Worm (Caenorhabditis elegans): ENCODE measurements around the gene Y51H4A.936.
"Not testable (repeated sequence)": the region's sequence is repeated elsewhere in the genome, so short reads cannot be mapped to it uniquely, and the experiment has no call there.

Y51H4A.936 gene

DNA sequence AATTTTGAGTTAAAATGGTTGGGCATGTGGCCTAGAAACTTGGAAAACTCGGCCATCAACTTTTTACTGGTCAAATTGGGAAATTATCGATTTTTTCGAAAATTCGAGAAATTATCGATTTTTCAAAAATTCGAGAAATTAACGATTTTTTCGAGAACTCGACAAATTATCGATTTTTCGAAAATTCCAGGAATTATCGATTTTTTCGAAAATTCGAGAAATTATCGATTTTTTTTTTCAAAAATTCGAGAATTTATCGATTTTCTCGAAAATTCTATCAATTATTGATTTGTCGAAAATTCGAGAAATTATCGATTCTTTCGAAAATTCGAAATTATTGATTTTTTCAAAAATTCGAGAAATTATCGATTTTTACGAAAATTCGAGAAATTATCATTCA is 14.6 kb downstream of the Y51H4A.936 start:
- TF ChIP-seq elt-1 (tag; optimal IDR thresholded peaks at IDR 0.05) (no peak), aly-2 (tag; optimal IDR thresholded peaks at IDR 0.05) (no peak), gmeb-1 (tag; optimal IDR thresholded peaks at IDR 0.05) (no peak), peb-1 (tag; optimal IDR thresholded peaks at IDR 0.05) (no peak), dmd-4 (tag; optimal IDR thresholded peaks at IDR 0.05) (no peak), lsy-2 (tag; optimal IDR thresholded peaks at IDR 0.05) (no peak), lin-39 (tag; optimal IDR thresholded peaks at IDR 0.05) (no peak), nhr-129 (tag; optimal IDR thresholded peaks at IDR 0.05) (no peak), nhr-25 (tag; optimal IDR thresholded peaks at IDR 0.05) (no peak), nhr-11 (tag; optimal IDR thresholded peaks at IDR 0.05) (no peak), ceh-82 (tag; optimal IDR thresholded peaks at IDR 0.05) (no peak), ztf-4 (tag; optimal IDR thresholded peaks at IDR 0.05) (no peak), mdl-1 (tag; optimal IDR thresholded peaks at IDR 0.05) (no peak), elt-3 (tag; optimal IDR thresholded peaks at IDR 0.05) (no peak), nhr-6 (tag; optimal IDR thresholded peaks at IDR 0.05) (no peak), snpc-4 (tag; optimal IDR thresholded peaks at IDR 0.05) (no peak)

DNA sequence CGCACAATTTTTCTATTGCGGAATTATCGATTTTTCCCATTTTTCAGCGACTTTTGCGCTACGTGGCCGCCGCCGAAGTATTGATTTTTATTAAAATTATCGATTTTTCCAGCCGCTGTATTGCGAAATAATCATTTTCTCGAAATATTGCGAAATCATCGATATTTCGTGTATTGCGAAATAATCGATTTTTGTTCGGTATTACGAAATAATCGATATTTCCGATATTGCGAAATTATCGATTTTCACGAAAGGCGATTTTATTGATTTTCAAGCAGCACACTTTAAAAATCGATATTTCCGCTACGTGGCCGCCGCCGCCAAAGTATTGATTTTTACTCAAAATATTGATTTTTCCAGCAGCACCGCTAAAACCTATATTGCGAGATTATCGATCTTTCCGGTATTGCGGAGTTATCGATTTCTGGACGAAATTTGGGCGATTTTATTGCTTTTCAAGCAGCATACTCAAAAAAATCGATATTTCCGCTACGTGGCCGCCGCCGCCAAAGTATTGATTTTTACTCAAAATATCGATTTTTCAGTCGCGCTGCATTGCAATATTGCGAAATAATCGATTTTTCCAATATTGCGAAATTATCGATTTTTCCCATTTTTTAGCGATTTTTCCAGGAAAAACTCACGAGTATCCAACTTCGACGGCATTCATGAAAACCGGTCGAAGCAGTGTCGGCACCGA is 16.5 kb downstream of the Y51H4A.936 start:
- TF ChIP-seq lsy-2 (tag; optimal IDR thresholded peaks at IDR 0.05) (no peak), egl-27 (tag; optimal IDR thresholded peaks at IDR 0.05) (no peak), ceh-16 (tag; optimal IDR thresholded peaks at IDR 0.05) (no peak), nhr-237 (tag; optimal IDR thresholded peaks at IDR 0.05) (no peak), snpc-4 (tag; optimal IDR thresholded peaks at IDR 0.05) (no peak), unc-62 (GFP tag; optimal IDR thresholded peaks at IDR 0.05) (no peak), aly-2 (tag; optimal IDR thresholded peaks at IDR 0.05) (no peak), sma-3 (GFP tag; optimal IDR thresholded peaks at IDR 0.05) (no peak), elt-1 (tag; optimal IDR thresholded peaks at IDR 0.05) (no peak), ztf-11 (tag; optimal IDR thresholded peaks at IDR 0.05) (no peak), blmp-1 (tag; optimal IDR thresholded peaks at IDR 0.05; ENCODE audit: insufficient read depth) (no peak), nhr-10 (tag; optimal IDR thresholded peaks at IDR 0.05) (no peak), zag-1 (tag; optimal IDR thresholded peaks at IDR 0.05) (no peak), nhr-6 (tag; optimal IDR thresholded peaks at IDR 0.05) (no peak), unc-55 (GFP tag; optimal IDR thresholded peaks at IDR 0.05) (no peak), ama-1 (optimal IDR thresholded peaks at IDR 0.05) (no peak), Y55F3AM.14 (GFP tag; optimal IDR thresholded peaks at IDR 0.05) (no peak), ZK546.5 (tag; optimal IDR thresholded peaks at IDR 0.05) (no peak)

- not testable (repeated sequence) for TF ChIP-seq ceh-82, crh-2, nhr-6 (tag; optimal IDR thresholded peaks at IDR 0.05)
Measured at ce11 chrIV:16646192-16646544, 17.0 kb downstream of the Y51H4A.936 start, which contains the start of gene Y51H4A.13. Gene Y51H4A.13, minus strand, starts transcription at chrIV:16646373.

DNA sequence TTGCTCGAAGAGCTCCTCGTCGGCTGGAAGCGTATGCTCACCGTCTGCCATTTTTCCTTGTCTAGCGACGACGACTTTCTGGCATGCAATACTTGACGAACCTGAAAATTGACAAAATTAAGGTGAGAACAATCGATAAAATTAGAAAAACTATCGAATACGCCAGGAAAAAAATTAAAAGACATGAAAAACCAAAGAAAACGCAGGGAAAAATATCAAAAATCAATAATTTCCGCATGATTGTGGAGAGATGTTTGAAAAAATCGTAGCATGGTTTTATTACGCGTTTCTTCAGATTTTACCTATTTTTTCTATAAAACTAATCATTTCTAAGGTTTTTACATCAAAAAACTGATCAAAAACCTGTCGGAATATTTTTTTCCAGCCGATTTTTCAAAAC is 26.6 kb downstream of the Y51H4A.936 start, which contains the start of gene set-26:
set-26 (minus strand) TSS at position 101 of the 400 bp plus-strand sequence.
- not testable (repeated sequence) for TF ChIP-seq nhr-129 (tag; optimal IDR thresholded peaks at IDR 0.05); unc-39 (tag; optimal IDR thresholded peaks at IDR 0.05); sma-9 (GFP tag; optimal IDR thresholded peaks at IDR 0.05); sma-9 (tag; optimal IDR thresholded peaks at IDR 0.05)

ce11 chrIV:16656232-16656631 is 27.0 kb downstream of the Y51H4A.936 start, which contains the start of gene tsr-2:
Gene tsr-2, plus strand, starts transcription at chrIV:16656613.
- TF ChIP-seq mab-5 (tag; optimal IDR thresholded peaks at IDR 0.05) (peak; percentile 83), ZK546.5 (tag; optimal IDR thresholded peaks at IDR 0.05) (peak; percentile 42), alr-1 (tag; optimal IDR thresholded peaks at IDR 0.05) (no peak), nhr-11 (tag; optimal IDR thresholded peaks at IDR 0.05) (no peak), fos-1 (tag; optimal IDR thresholded peaks at IDR 0.05) (peak; percentile 80), unc-39 (tag; optimal IDR thresholded peaks at IDR 0.05) (no peak), nhr-6 (tag; optimal IDR thresholded peaks at IDR 0.05) (peak; percentile 81), crh-2 (tag; optimal IDR thresholded peaks at IDR 0.05) (peak; percentile 95), blmp-1 (tag; optimal IDR thresholded peaks at IDR 0.05; ENCODE audit: insufficient read depth) (peak; percentile 20), unc-55 (GFP tag; optimal IDR thresholded peaks at IDR 0.05) (peak; percentile 97), ztf-1 (GFP tag; conservative IDR thresholded peaks at IDR 0.05) (no peak), unc-62 (GFP tag; optimal IDR thresholded peaks at IDR 0.05) (no peak), ceh-16 (tag; optimal IDR thresholded peaks at IDR 0.05) (peak; percentile 74), sem-4 (tag; optimal IDR thresholded peaks at IDR 0.05) (peak; percentile 81), snpc-4 (tag; optimal IDR thresholded peaks at IDR 0.05) (peak; percentile 64), nhr-25 (tag; optimal IDR thresholded peaks at IDR 0.05) (peak; percentile 92), ztf-11 (tag; optimal IDR thresholded peaks at IDR 0.05) (no peak), C34F6.9 (tag; optimal IDR thresholded peaks at IDR 0.05) (peak; percentile 96), nhr-21 (tag; optimal IDR thresholded peaks at IDR 0.05) (peak; percentile 86), peb-1 (tag; optimal IDR thresholded peaks at IDR 0.05) (no peak), nhr-12 (tag; optimal IDR thresholded peaks at IDR 0.05) (no peak), lsy-2 (tag; optimal IDR thresholded peaks at IDR 0.05) (peak; percentile 98 to 99), sma-9 (GFP tag; optimal IDR thresholded peaks at IDR 0.05) (peak; percentile 82), sma-9 (tag; optimal IDR thresholded peaks at IDR 0.05) (no peak), lin-11 (tag; optimal IDR thresholded peaks at IDR 0.05) (peak; percentile 93), skn-1 (tag; optimal IDR thresholded peaks at IDR 0.05) (peak; percentile 11), nhr-129 (tag; optimal IDR thresholded peaks at IDR 0.05) (peak; percentile 88)

Measured in whole organism, L2 larva.